Worm (Caenorhabditis elegans) whole organism, L4 larva: ENCODE measurements around the gene rpn-9.

Experiments
- F37D6.2 ChIP-seq: sonication (generic microtip); optimal IDR thresholded peaks from 2 replicates; lab custom pipeline; 2016; ENCODE audit warnings: mild to moderate bottlenecking, missing genetic modification characterization, missing compliant biosample characterization
- R02D3.7 ChIP-seq: fragments of 150-350 bp; sonication (generic microtip); optimal IDR thresholded peaks from 3 replicates; lab custom pipeline; 2014; ENCODE audit warnings: missing biosample characterization, missing genetic modification characterization
- T20F7.1 ChIP-seq: fragments of 200-800 bp; sonication (Bioruptor generic); optimal IDR thresholded peaks from 2 replicates; lab custom pipeline; 2018; ENCODE audit warnings: mild to moderate bottlenecking, missing genetic modification characterization, missing compliant biosample characterization
- T26A8.4 ChIP-seq: fragments of 200-800 bp; sonication (Bioruptor generic); IDR thresholded peaks from 2 replicates; pipeline ENCODE4 v1.3.6; 2022; ENCODE audit warnings: missing genetic modification characterization, missing compliant biosample characterization
- Y105C5A.15 ChIP-seq: fragments of 200-800 bp; sonication (Bioruptor generic); IDR thresholded peaks from 2 replicates; pipeline ENCODE4 v1.3.6; 2022; ENCODE audit warnings: missing genetic modification characterization, missing compliant biosample characterization
- Y48G9A.11 ChIP-seq: fragments of 200-800 bp; sonication (Bioruptor generic); IDR thresholded peaks from 2 replicates; pipeline ENCODE4 v1.3.6; 2022; ENCODE audit warnings: missing genetic modification reagents, missing genetic modification characterization, missing compliant biosample characterization
- Y5F2A.4 ChIP-seq: fragments of 200-800 bp; sonication (Bioruptor generic); optimal IDR thresholded peaks from 2 replicates; lab custom pipeline; 2018; ENCODE audit warnings: mild to moderate bottlenecking, missing genetic modification characterization, missing compliant biosample characterization
- Y75B8A.6 ChIP-seq: fragments of 200-800 bp; sonication (Bioruptor generic); IDR thresholded peaks from 2 replicates; pipeline ENCODE4 v1.3.6; 2022; ENCODE audit warnings: missing genetic modification reagents, missing genetic modification characterization, missing compliant biosample characterization
- ZK546.5 ChIP-seq, 2 experiments: sonication (generic microtip); optimal IDR thresholded peaks; 2 replicates each; lab custom pipeline; 2017; ENCODE audit warnings: missing biosample characterization in 2 of 2, missing genetic modification characterization in 2 of 2
- ama-1 ChIP-seq: fragments of 150-350 bp; optimal IDR thresholded peaks from 2 replicates; lab custom pipeline; 2014; ENCODE audit warnings: inconsistent platforms, mixed read lengths
- attf-4 ChIP-seq: sonication (generic microtip); optimal IDR thresholded peaks from 3 replicates; lab custom pipeline; 2017; ENCODE audit warnings: missing biosample characterization, missing genetic modification characterization
- ceh-20 ChIP-seq: fragments of 200-800 bp; sonication (Bioruptor generic); IDR thresholded peaks from 2 replicates; pipeline ENCODE4 v1.3.6; 2022; ENCODE audit warnings: missing genetic modification reagents, missing genetic modification characterization, missing compliant biosample characterization
- ceh-44 ChIP-seq: fragments of 200-800 bp; sonication (Bioruptor generic); IDR thresholded peaks from 2 replicates; pipeline ENCODE4 v1.3.6; 2022; ENCODE audit warnings: missing genetic modification reagents, missing genetic modification characterization, missing compliant biosample characterization
- ceh-82 ChIP-seq: sonication (generic microtip); optimal IDR thresholded peaks from 2 replicates; lab custom pipeline; 2017; ENCODE audit warnings: missing biosample characterization, missing genetic modification characterization
- ces-1 ChIP-seq: fragments of 150-350 bp; sonication (generic microtip); optimal IDR thresholded peaks from 4 replicates; lab custom pipeline; 2014; ENCODE audit warnings: missing biosample characterization, missing genetic modification reagents, missing genetic modification characterization
- daf-16 ChIP-seq, 3 experiments: sonication (generic microtip); optimal IDR thresholded peaks; 2 replicates each; lab custom pipeline; 2016 to 2017; ENCODE audit warnings: missing genetic modification characterization in 3 of 3, missing genetic modification reagents in 3 of 3, mild to moderate bottlenecking in 2 of 3, missing compliant biosample characterization in 2 of 3, missing biosample characterization in 1 of 3, moderate library complexity in 1 of 3
- daf-8 ChIP-seq: fragments of 200-800 bp; sonication (Bioruptor generic); IDR thresholded peaks from 2 replicates; pipeline ENCODE4 v1.3.6; 2022; ENCODE audit warnings: missing genetic modification characterization, missing compliant biosample characterization
- dmd-6 ChIP-seq: fragments of 200-800 bp; sonication (Bioruptor generic); IDR thresholded peaks from 2 replicates; pipeline ENCODE4 v1.3.6; 2022; ENCODE audit warnings: missing genetic modification reagents, missing genetic modification characterization, missing compliant biosample characterization
- dmd-8 ChIP-seq: fragments of 200-800 bp; sonication (Bioruptor generic); IDR thresholded peaks from 2 replicates; pipeline ENCODE4 v1.3.6; 2022; ENCODE audit warnings: missing genetic modification characterization, missing compliant biosample characterization
- dmd-9 ChIP-seq: fragments of 200-800 bp; sonication (Bioruptor generic); IDR thresholded peaks from 2 replicates; pipeline ENCODE4 v1.3.6; 2022; ENCODE audit warnings: missing genetic modification reagents, missing genetic modification characterization, missing compliant biosample characterization
- dpl-1 ChIP-seq: fragments of 150-350 bp; optimal IDR thresholded peaks from 2 replicates; lab custom pipeline; 2014; ENCODE audit warnings: missing biosample characterization, missing genetic modification reagents, missing genetic modification characterization
- egl-27 ChIP-seq: sonication (generic microtip); optimal IDR thresholded peaks from 3 replicates; lab custom pipeline; 2017; ENCODE audit warnings: missing biosample characterization, missing genetic modification reagents, missing genetic modification characterization
- egl-43 ChIP-seq: fragments of 200-800 bp; sonication (Bioruptor generic); IDR thresholded peaks from 2 replicates; pipeline ENCODE4 v1.3.6; 2022; ENCODE audit warnings: missing genetic modification reagents, missing genetic modification characterization, missing compliant biosample characterization
- fos-1 ChIP-seq: fragments of 150-350 bp; optimal IDR thresholded peaks from 2 replicates; lab custom pipeline; 2014; ENCODE audit warnings: missing biosample characterization, missing genetic modification characterization
- hlh-11 ChIP-seq: fragments of 200-800 bp; sonication (Bioruptor generic); optimal IDR thresholded peaks from 2 replicates; lab custom pipeline; 2018; ENCODE audit warnings: mild to moderate bottlenecking, missing genetic modification characterization, missing compliant biosample characterization
- hmg-1.1 ChIP-seq: fragments of 200-800 bp; sonication (Bioruptor generic); IDR thresholded peaks from 2 replicates; pipeline ENCODE4 v1.3.6; 2022; ENCODE audit warnings: missing genetic modification reagents, missing genetic modification characterization, missing compliant biosample characterization
- lin-13 ChIP-seq: fragments of 150-350 bp; optimal IDR thresholded peaks from 2 replicates; lab custom pipeline; 2014; ENCODE audit warnings: missing biosample characterization, missing genetic modification reagents, missing genetic modification characterization
- lin-15B ChIP-seq: fragments of 150-350 bp; sonication (generic microtip); optimal IDR thresholded peaks from 3 replicates; lab custom pipeline; 2014; ENCODE audit warnings: missing biosample characterization, missing genetic modification characterization
- lin-38 ChIP-seq: fragments of 200-800 bp; sonication (Bioruptor generic); IDR thresholded peaks from 2 replicates; pipeline ENCODE4 v1.3.6; 2022; ENCODE audit warnings: missing genetic modification reagents, missing genetic modification characterization, missing compliant biosample characterization
- lir-3 ChIP-seq: sonication (generic microtip); optimal IDR thresholded peaks from 2 replicates; lab custom pipeline; 2016; ENCODE audit warnings: mild to moderate bottlenecking, missing genetic modification characterization, missing compliant biosample characterization
- madf-5 ChIP-seq, 2 experiments: fragments of 200-800 bp; sonication (Bioruptor generic); IDR thresholded peaks; 2 replicates each; pipeline ENCODE4 v1.3.6; 2022; ENCODE audit warnings: missing compliant biosample characterization in 2 of 2, missing genetic modification characterization in 2 of 2
- mdl-1 ChIP-seq, 2 experiments: fragments of 150-350 bp in 1 of 2; sonication (generic microtip) in 1 of 2; optimal IDR thresholded peaks; 2 replicates each; lab custom pipeline; 2014 to 2017; ENCODE audit warnings: missing biosample characterization in 2 of 2, missing genetic modification characterization in 2 of 2
- mep-1 ChIP-seq: fragments of 150-350 bp; sonication (generic microtip); optimal IDR thresholded peaks from 3 replicates; lab custom pipeline; 2014; ENCODE audit warnings: missing biosample characterization, missing genetic modification characterization
- nhr-102 ChIP-seq: sonication (generic microtip); optimal IDR thresholded peaks from 2 replicates; lab custom pipeline; 2016; ENCODE audit warnings: mild to moderate bottlenecking, missing genetic modification characterization, moderate library complexity, missing compliant biosample characterization
- nhr-237 ChIP-seq: sonication (generic microtip); optimal IDR thresholded peaks from 2 replicates; lab custom pipeline; 2017; ENCODE audit warnings: missing biosample characterization, missing genetic modification characterization
- nhr-25 ChIP-seq: sonication (generic microtip); optimal IDR thresholded peaks from 2 replicates; lab custom pipeline; 2017; ENCODE audit warnings: missing genetic modification characterization, mild to moderate bottlenecking, missing compliant biosample characterization, antibody characterized with exemption, moderate library complexity, borderline replicate concordance; ENCODE audit not compliant: insufficient read depth
- pha-4 ChIP-seq, 2 experiments: fragments of 150-350 bp in 1 of 2; fragments of 200-800 bp in 1 of 2; sonication (Bioruptor generic) in 1 of 2; IDR thresholded peaks in 1 of 2; optimal IDR thresholded peaks in 1 of 2; 2 replicates each; pipeline versions ENCODE4 v1.3.6 to Lab custom; 2014 to 2022; ENCODE audit warnings: missing genetic modification characterization in 2 of 2, missing genetic modification reagents in 2 of 2, missing biosample characterization in 1 of 2, missing compliant biosample characterization in 1 of 2
- pqm-1 ChIP-seq: sonication (generic microtip); optimal IDR thresholded peaks from 2 replicates; lab custom pipeline; 2017; ENCODE audit warnings: missing biosample characterization, missing genetic modification characterization
- rbr-2 ChIP-seq: sonication (generic microtip); optimal IDR thresholded peaks from 2 replicates; lab custom pipeline; 2016; ENCODE audit warnings: missing genotype, missing genetic modification characterization, missing compliant biosample characterization
- set-16 ChIP-seq: fragments of 200-800 bp; sonication (Bioruptor generic); IDR thresholded peaks from 2 replicates; pipeline ENCODE4 v1.3.6; 2022; ENCODE audit warnings: missing genetic modification reagents, missing genetic modification characterization, missing compliant biosample characterization
- spr-1 ChIP-seq: sonication (generic microtip); optimal IDR thresholded peaks from 2 replicates; lab custom pipeline; 2016; ENCODE audit warnings: mild to moderate bottlenecking, missing genetic modification characterization, missing compliant biosample characterization
- tag-97 ChIP-seq: fragments of 200-800 bp; sonication (Bioruptor generic); IDR thresholded peaks from 2 replicates; pipeline ENCODE4 v1.3.6; 2022; ENCODE audit warnings: missing genetic modification characterization, missing compliant biosample characterization
- tra-1 ChIP-seq: fragments of 200-800 bp; sonication (Bioruptor generic); IDR thresholded peaks from 2 replicates; pipeline ENCODE4 v1.3.6; 2022; ENCODE audit warnings: missing genetic modification reagents, missing genetic modification characterization, missing compliant biosample characterization
- unc-130 ChIP-seq: sonication (generic microtip); optimal IDR thresholded peaks from 2 replicates; lab custom pipeline; 2016; ENCODE audit warnings: missing genetic modification reagents, missing genetic modification characterization, missing compliant biosample characterization
- unc-39 ChIP-seq: sonication (generic microtip); optimal IDR thresholded peaks from 2 replicates; lab custom pipeline; 2017; ENCODE audit warnings: missing biosample characterization, missing genetic modification characterization
- zip-2 ChIP-seq: fragments of 150-350 bp; optimal IDR thresholded peaks from 2 replicates; lab custom pipeline; 2014; ENCODE audit warnings: missing biosample characterization, missing genetic modification characterization

The rpn-9 gene

DNA sequence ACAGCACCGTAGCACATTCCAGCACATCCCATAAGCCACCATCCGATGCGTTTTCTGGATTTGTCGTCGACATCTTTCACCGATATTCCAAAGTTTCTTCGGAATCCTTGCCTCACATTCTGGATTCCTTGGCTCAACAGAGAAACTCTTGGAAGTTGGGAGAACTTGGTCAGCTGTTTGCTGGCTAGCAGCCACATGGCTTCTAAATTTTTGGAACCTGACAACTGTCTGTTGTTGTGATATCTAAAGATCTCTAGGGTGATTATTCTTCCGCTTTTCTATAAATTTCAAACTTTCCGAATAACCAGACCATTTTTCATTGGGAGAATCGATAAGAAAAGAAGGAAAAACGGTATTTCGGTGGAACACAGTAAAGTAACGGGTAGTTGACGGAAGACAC lies 4.0 kb downstream of the rpn-9 start, which contains the start of gene cox-15:
TSS of gene cox-15 (minus strand) at position 202 of the 400 bp plus-strand sequence.
- TF ChIP-seq ama-1 (lab: Kevin White, UChicago) (peak; percentile 64), dmd-8 (GFP tag; lab: Robert Waterston, UW) (peak; percentile 38; the same call in 1 of the 2 replicates), zip-2 (tag; lab: Kevin White, UChicago) (no peak), T26A8.4 (peak; percentile 34), lin-38 (GFP tag; lab: Robert Waterston, UW) (0 out of 2 replicates have a peak, but pooled peaks have one; percentile 32), ZK546.5 (tag; optimal IDR thresholded peaks at IDR 0.05; lab: Kevin White, UChicago) (no peak), ceh-44 (GFP tag; lab: Robert Waterston, UW) (no peak)

DNA sequence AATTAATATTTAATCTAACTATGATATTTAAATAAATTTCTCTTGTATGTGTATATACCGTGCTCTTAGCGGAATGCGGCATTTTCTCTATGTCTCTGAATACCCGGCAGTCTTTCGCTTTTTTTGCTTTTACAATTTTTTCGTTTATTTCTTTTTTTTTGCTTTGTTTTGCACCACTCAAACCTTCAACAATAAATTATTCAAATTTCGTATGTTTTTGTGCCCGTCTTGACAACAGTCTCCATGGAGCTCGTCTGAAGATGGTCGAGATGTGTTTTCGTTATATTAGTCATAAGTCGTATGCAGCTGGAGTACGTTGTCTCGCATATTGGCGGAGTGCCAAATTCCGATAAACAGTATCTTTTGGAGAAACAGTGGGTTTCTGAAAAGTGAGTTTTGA lies 12.3 kb downstream of the rpn-9 start, which contains the start of gene T06D8.2:
TSS of gene T06D8.2 (plus strand) at position 301 of the 400 bp plus-strand sequence.
- no peak for TF ChIP-seq lin-15B (tag; lab: Kevin White, UChicago)
- TF ChIP-seq T26A8.4: no peak
- TF ChIP-seq R02D3.7 (tag; lab: Kevin White, UChicago): no peak
- TF ChIP-seq dpl-1 (GFP tag; lab: Kevin White, UChicago): no peak
- TF ChIP-seq madf-5 (GFP tag; IDR thresholded peaks at IDR 0.05; lab: Robert Waterston, UW): no peak
- no peak for TF ChIP-seq dmd-9 (GFP tag; lab: Robert Waterston, UW)
- TF ChIP-seq pqm-1 (tag; lab: Kevin White, UChicago): no peak
- no peak for TF ChIP-seq F37D6.2 (tag; lab: Kevin White, UChicago)
- no peak for TF ChIP-seq daf-16 (GFP tag; optimal IDR thresholded peaks at IDR 0.05; lab: Kevin White, UChicago)
- no peak for TF ChIP-seq daf-16 (tag; optimal IDR thresholded peaks at IDR 0.05; lab: Kevin White, UChicago)
- no peak for TF ChIP-seq mep-1 (tag; lab: Kevin White, UChicago)
- TF ChIP-seq Y5F2A.4 (GFP tag; lab: Kevin White, UChicago): no peak
- TF ChIP-seq nhr-25 (tag; lab: Kevin White, UChicago): no peak
- TF ChIP-seq ama-1 (lab: Kevin White, UChicago): no peak
- TF ChIP-seq ces-1: no peak
- TF ChIP-seq tra-1: no peak
- TF ChIP-seq nhr-237 (tag; lab: Kevin White, UChicago): no peak
- TF ChIP-seq nhr-102: no peak

- TF ChIP-seq attf-4 (tag; lab: Kevin White, UChicago) (no peak), Y105C5A.15 (no peak), nhr-237 (tag; lab: Kevin White, UChicago) (peak; percentile 34), daf-8 (GFP tag; lab: Robert Waterston, UW) (no peak), hmg-1.1 (GFP tag; lab: Robert Waterston, UW) (peak; percentile 83), egl-43 (no peak), pha-4 (GFP tag; IDR thresholded peaks at IDR 0.05; lab: Robert Waterston, UW) (peak; percentile 77), pha-4 (tag; optimal IDR thresholded peaks at IDR 0.05; lab: Kevin White, UChicago) (no peak), rbr-2 (tag; lab: Kevin White, UChicago) (peak; percentile 60), nhr-102 (peak; percentile 86), R02D3.7 (tag; lab: Kevin White, UChicago) (no peak), lin-13 (peak; percentile 82), set-16 (no peak), Y48G9A.11 (GFP tag; lab: Robert Waterston, UW) (peak; percentile 76), unc-39 (tag; lab: Kevin White, UChicago) (no peak), ceh-44 (GFP tag; lab: Robert Waterston, UW) (peak; percentile 96), unc-130 (GFP tag; lab: Kevin White, UChicago) (peak; percentile 27), lin-38 (GFP tag; lab: Robert Waterston, UW) (peak; percentile 86), ces-1 (no peak), hlh-11 (tag; lab: Kevin White, UChicago) (peak; percentile 80), mdl-1 (tag; optimal IDR thresholded peaks at IDR 0.05; lab: Kevin White, UChicago) (peak in 1 of 2 experiments; percentile 18), ZK546.5 (tag; optimal IDR thresholded peaks at IDR 0.05; lab: Kevin White, UChicago) (no peak), fos-1 (no peak), ceh-20 (GFP tag; lab: Robert Waterston, UW) (0 out of 2 replicates have a peak, but pooled peaks have one; percentile 21), dmd-6 (GFP tag; lab: Robert Waterston, UW) (peak; percentile 72), lir-3 (tag; lab: Kevin White, UChicago) (no peak), Y75B8A.6 (GFP tag; lab: Robert Waterston, UW) (0 out of 2 replicates have a peak, but pooled peaks have one; percentile 34), spr-1 (peak; percentile 66), T20F7.1 (GFP tag; lab: Kevin White, UChicago) (no peak), tag-97 (no peak), ceh-82 (tag; lab: Kevin White, UChicago) (no peak), egl-27 (tag; lab: Kevin White, UChicago) (no peak)
Measured at ce11 chrII:11224045-11224481, 14.7 kb downstream of the rpn-9 start.
